Fruit fly (Drosophila melanogaster): ENCODE data around the gene CG14810.

The CG14810 gene

DNA sequence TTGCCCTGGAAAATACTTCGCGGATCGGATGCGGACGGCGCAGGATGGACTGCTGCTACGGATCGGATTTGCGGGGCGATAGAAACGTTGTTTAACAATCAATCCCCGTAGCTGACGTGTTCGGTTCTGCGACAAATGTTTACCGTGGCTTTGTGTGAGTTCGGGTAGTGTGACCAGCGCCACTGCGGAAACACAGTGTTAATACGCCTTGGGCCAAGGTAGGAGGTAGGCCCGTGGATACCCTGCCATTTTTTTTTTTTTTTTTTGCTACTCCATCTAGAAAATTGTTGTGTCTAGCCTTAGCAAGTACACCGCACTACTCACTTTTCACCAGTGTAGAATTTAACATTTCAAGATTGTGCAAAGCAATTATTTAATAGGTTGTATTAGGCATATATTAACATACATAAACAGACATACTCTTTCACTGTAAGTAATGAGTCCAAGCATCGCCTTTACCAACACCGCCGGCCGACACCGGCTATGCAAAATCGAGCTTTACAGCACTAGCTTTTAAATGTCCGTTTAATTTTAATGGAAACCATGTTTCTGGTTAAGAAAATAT lies 41.6 kb upstream of the CG14810 start, which contains the start of gene deltaCOP (continued):
- TF ChIP-seq en (GFP tag; optimal IDR thresholded peaks at IDR 0.05) (peak; percentile 69), lola (GFP tag; optimal IDR thresholded peaks at IDR 0.05) (peak in 1 of 3 experiments; percentile 38), CG18011 (GFP tag; optimal IDR thresholded peaks at IDR 0.05) (peak; percentile 55), yki (optimal IDR thresholded peaks at IDR 0.05) (no peak), CG17328 (GFP tag; IDR thresholded peaks at IDR 0.05) (peak; percentile 70), ATbp (GFP tag; optimal IDR thresholded peaks at IDR 0.05) (no peak), CG10543 (GFP tag; optimal IDR thresholded peaks at IDR 0.05) (peak; percentile 79), TFAM (GFP tag; optimal IDR thresholded peaks at IDR 0.05) (no peak), Vsx1 (GFP tag; optimal IDR thresholded peaks at IDR 0.05) (no peak), dm (GFP tag; optimal IDR thresholded peaks at IDR 0.05) (peak; percentile 89), CG11504 (tag; optimal IDR thresholded peaks at IDR 0.05) (no peak), CG8281 (tag; optimal IDR thresholded peaks at IDR 0.05) (no peak), CG1529 (GFP tag; optimal IDR thresholded peaks at IDR 0.05) (no peak), tll (GFP tag; optimal IDR thresholded peaks at IDR 0.05) (peak in 1 of 2 experiments; percentile 69), zfh1 (GFP tag; IDR thresholded peaks at IDR 0.05) (peak; percentile 70), dmrt99B (tag; optimal IDR thresholded peaks at IDR 0.05) (no peak), ERR (GFP tag; optimal IDR thresholded peaks at IDR 0.05) (peak; percentile 81), CG33213 (GFP tag; optimal IDR thresholded peaks at IDR 0.05) (peak; percentile 90), Hr78 (GFP tag; optimal IDR thresholded peaks at IDR 0.05) (peak in 1 of 2 experiments; percentile 2), pum (GFP tag; optimal IDR thresholded peaks at IDR 0.05) (peak; percentile 89), crol (GFP tag; IDR thresholded peaks at IDR 0.05) (peak; percentile 20; the same call in 1 of the 2 replicates), inv (GFP tag; IDR thresholded peaks at IDR 0.05; ENCODE audit: partially characterized antibody) (no peak), Blimp-1 (GFP tag; optimal IDR thresholded peaks at IDR 0.05) (peak; percentile 58), Max (GFP tag; optimal IDR thresholded peaks at IDR 0.05) (peak; percentile 88), Dip3 (GFP tag; optimal IDR thresholded peaks at IDR 0.05) (peak; percentile 94), CG31365 (tag; optimal IDR thresholded peaks at IDR 0.05) (no peak), tna (GFP tag; IDR thresholded peaks at IDR 0.05; ENCODE audit: partially characterized antibody) (no peak), Dll (GFP tag; IDR thresholded peaks at IDR 0.05; ENCODE audit: partially characterized antibody) (peak; percentile 32; the same call in 1 of the 4 replicates), sens (GFP tag) (peak; percentile 98), Atf6 (GFP tag; IDR thresholded peaks at IDR 0.05) (peak; percentile 84), CG2120 (GFP tag; optimal IDR thresholded peaks at IDR 0.05) (peak; percentile 97), emc (GFP tag; optimal IDR thresholded peaks at IDR 0.05) (peak; percentile 69), CG18599 (GFP tag; optimal IDR thresholded peaks at IDR 0.05) (no peak), CG9437 (GFP tag; optimal IDR thresholded peaks at IDR 0.05) (peak; percentile 70), CG6654 (GFP tag; optimal IDR thresholded peaks at IDR 0.05) (peak; percentile 32), CG6689 (GFP tag; IDR thresholded peaks at IDR 0.05) (peak; percentile 83), CG42726 (GFP tag; IDR thresholded peaks at IDR 0.05; ENCODE audit: partially characterized antibody) (no peak), CG9609 (GFP tag; optimal IDR thresholded peaks at IDR 0.05) (peak; percentile 95), CG17612 (GFP tag; IDR thresholded peaks at IDR 0.05) (0 out of 2 replicates have a peak, but pooled peaks have one; percentile 43), CG6854 (GFP tag; optimal IDR thresholded peaks at IDR 0.05) (no peak), sr (GFP tag; IDR thresholded peaks at IDR 0.05) (no peak), Aef1 (GFP tag; IDR thresholded peaks at IDR 0.05) (peak; percentile 84), lbe (GFP tag; optimal IDR thresholded peaks at IDR 0.05) (peak; percentile 82), gsb-n (tag; optimal IDR thresholded peaks at IDR 0.05) (peak; percentile 61), schlank (tag; optimal IDR thresholded peaks at IDR 0.05) (peak; percentile 24), cato (GFP tag; optimal IDR thresholded peaks at IDR 0.05; ENCODE audit: borderline replicate concordance) (peak; percentile 73), HmgZ (tag; optimal IDR thresholded peaks at IDR 0.05) (peak; percentile 79), ems (GFP tag; optimal IDR thresholded peaks at IDR 0.05) (peak; percentile 88), Hr39 (optimal IDR thresholded peaks at IDR 0.05) (no peak)

All from whole organism, embryonic.